Worm (Caenorhabditis elegans) whole organism, young adult: Measurements from ENCODE around the gene nrps-1.

ENCODE experiments used
- B0035.1 ChIP-seq: sonication (generic microtip); optimal IDR thresholded peaks from 2 replicates; lab custom pipeline; 2016; ENCODE audit warnings: missing genetic modification characterization, mild to moderate bottlenecking, missing compliant biosample characterization, missing genotype, missing genetic modification reagents
- B0261.1 ChIP-seq: sonication (generic microtip); optimal IDR thresholded peaks from 2 replicates; lab custom pipeline; 2016; ENCODE audit warnings: mild to moderate bottlenecking, missing genetic modification characterization, moderate library complexity, missing compliant biosample characterization
- C06A6.2 ChIP-seq: fragments of 200-800 bp; sonication (Bioruptor generic); conservative IDR thresholded peaks from 2 replicates; pipeline ENCODE4 v1.3.6; 2022; ENCODE audit warnings: missing genetic modification characterization, missing compliant biosample characterization
- F55B11.4 ChIP-seq: sonication (generic microtip); optimal IDR thresholded peaks from 2 replicates; lab custom pipeline; 2016; ENCODE audit warnings: missing compliant biosample characterization, missing genetic modification characterization, borderline replicate concordance; ENCODE audit not compliant: insufficient read depth
- cebp-1 ChIP-seq, 2 experiments: fragments of 200-800 bp in 1 of 2; sonication (Bioruptor generic) in 1 of 2; sonication (generic microtip) in 1 of 2; IDR thresholded peaks in 1 of 2; optimal IDR thresholded peaks in 1 of 2; 2 replicates each; pipeline versions ENCODE4 v1.3.6 to Lab custom; 2017 to 2022; ENCODE audit warnings: missing compliant biosample characterization in 2 of 2, missing genetic modification characterization in 2 of 2, mild to moderate bottlenecking in 1 of 2, missing genetic modification reagents in 1 of 2, moderate library complexity in 1 of 2
- ceh-58 ChIP-seq: fragments of 200-800 bp; sonication (Bioruptor generic); IDR thresholded peaks from 2 replicates; pipeline ENCODE4 v1.3.6; 2022; ENCODE audit warnings: missing genetic modification characterization, missing compliant biosample characterization
- ceh-79 ChIP-seq: sonication (generic microtip); optimal IDR thresholded peaks from 2 replicates; lab custom pipeline; 2017; ENCODE audit warnings: mild to moderate bottlenecking, missing genetic modification characterization, missing compliant biosample characterization
- die-1 ChIP-seq: sonication (generic microtip); optimal IDR thresholded peaks from 2 replicates; lab custom pipeline; 2016; ENCODE audit warnings: missing genotype, mild to moderate bottlenecking, missing genetic modification characterization, missing compliant biosample characterization
- egrh-3 ChIP-seq: fragments of 200-800 bp; sonication (Bioruptor generic); IDR thresholded peaks from 2 replicates; pipeline ENCODE4 v1.3.6; 2022; ENCODE audit warnings: missing genetic modification reagents, missing genetic modification characterization, missing compliant biosample characterization
- hlh-12 ChIP-seq: sonication (generic microtip); optimal IDR thresholded peaks from 2 replicates; lab custom pipeline; 2016; ENCODE audit warnings: missing genetic modification characterization, missing compliant biosample characterization
- hmg-20 ChIP-seq: fragments of 200-800 bp; sonication (Bioruptor generic); IDR thresholded peaks from 2 replicates; pipeline ENCODE4 v1.3.6; 2022; ENCODE audit warnings: missing genetic modification reagents, missing genetic modification characterization, missing compliant biosample characterization
- let-607 ChIP-seq, 2 experiments: fragments of 200-800 bp in 1 of 2; sonication (Bioruptor generic) in 1 of 2; sonication (generic microtip) in 1 of 2; optimal IDR thresholded peaks; 2 replicates each; lab custom pipeline; 2016 to 2018; ENCODE audit warnings: mild to moderate bottlenecking in 2 of 2, missing compliant biosample characterization in 2 of 2, missing genetic modification characterization in 2 of 2, moderate library complexity in 2 of 2, missing genotype in 1 of 2
- lin-26 ChIP-seq: fragments of 200-800 bp; sonication (Bioruptor generic); IDR thresholded peaks from 2 replicates; pipeline ENCODE4 v1.3.6; 2022; ENCODE audit warnings: missing genetic modification reagents, missing genetic modification characterization, missing compliant biosample characterization
- lin-35 ChIP-seq, 3 experiments: fragments of 150-350 bp in 2 of 3; sonication (generic microtip) in 1 of 3; optimal IDR thresholded peaks; 2 replicates each; lab custom pipeline; 2014 to 2018; ENCODE audit warnings: missing biosample characterization in 3 of 3, missing genetic modification characterization in 3 of 3, missing genetic modification reagents in 3 of 3
- lin-54 ChIP-seq: fragments of 200-800 bp; sonication (Bioruptor generic); optimal IDR thresholded peaks from 2 replicates; lab custom pipeline; 2018; ENCODE audit warnings: mild to moderate bottlenecking, missing genetic modification characterization, missing compliant biosample characterization
- lir-1 ChIP-seq: fragments of 200-800 bp; sonication (Bioruptor generic); conservative IDR thresholded peaks from 2 replicates; pipeline ENCODE4 v1.3.6; 2022; ENCODE audit warnings: missing genetic modification reagents, missing genetic modification characterization, missing compliant biosample characterization
- lsl-1 ChIP-seq: fragments of 200-800 bp; sonication (Bioruptor generic); optimal IDR thresholded peaks from 2 replicates; lab custom pipeline; 2018; ENCODE audit warnings: mild to moderate bottlenecking, missing genetic modification characterization, moderate library complexity, missing compliant biosample characterization
- madf-3 ChIP-seq: fragments of 200-800 bp; sonication (Bioruptor generic); IDR thresholded peaks from 2 replicates; pipeline ENCODE4 v1.3.6; 2022; ENCODE audit warnings: missing genetic modification reagents, missing genetic modification characterization, missing compliant biosample characterization
- madf-8 ChIP-seq: fragments of 200-800 bp; sonication (Bioruptor generic); conservative IDR thresholded peaks from 2 replicates; pipeline ENCODE4 v1.3.6; 2022; ENCODE audit warnings: missing genetic modification reagents, missing genetic modification characterization, missing compliant biosample characterization
- nfya-1 ChIP-seq: sonication (generic microtip); optimal IDR thresholded peaks from 2 replicates; lab custom pipeline; 2017; ENCODE audit warnings: antibody characterized with exemption, missing compliant biosample characterization, missing genetic modification characterization, borderline replicate concordance; ENCODE audit not compliant: insufficient read depth
- nfya-2 ChIP-seq: fragments of 200-800 bp; sonication (Bioruptor generic); IDR thresholded peaks from 2 replicates; pipeline ENCODE4 v1.3.6; 2022; ENCODE audit warnings: missing genetic modification reagents, missing genetic modification characterization, missing compliant biosample characterization
- nhr-80 ChIP-seq: sonication (generic microtip); optimal IDR thresholded peaks from 2 replicates; lab custom pipeline; 2016; ENCODE audit warnings: missing genetic modification characterization, missing compliant biosample characterization
- nhr-90 ChIP-seq: sonication (generic microtip); optimal IDR thresholded peaks from 2 replicates; lab custom pipeline; 2016; ENCODE audit warnings: missing genotype, mild to moderate bottlenecking, missing genetic modification characterization, missing compliant biosample characterization
- snpc-3.4 ChIP-seq: sonication (generic microtip); optimal IDR thresholded peaks from 2 replicates; lab custom pipeline; 2017; ENCODE audit warnings: missing genetic modification characterization, mild to moderate bottlenecking, missing compliant biosample characterization, antibody characterized with exemption, moderate library complexity, missing genotype, missing genetic modification reagents
- snpc-4 ChIP-seq, 5 experiments: fragments of 150-350 bp in 1 of 5; sonication (generic microtip) in 4 of 5; optimal IDR thresholded peaks; 2 replicates each; lab custom pipeline; 2014 to 2018; ENCODE audit warnings: missing genetic modification characterization in 5 of 5, missing biosample characterization in 3 of 5, antibody characterized with exemption in 2 of 5, mild to moderate bottlenecking in 2 of 5, missing compliant biosample characterization in 2 of 5, missing genotype in 2 of 5, moderate library complexity in 2 of 5, missing genetic modification reagents in 1 of 5
- tbx-9 ChIP-seq: sonication (generic microtip); optimal IDR thresholded peaks from 2 replicates; lab custom pipeline; 2016; ENCODE audit warnings: borderline replicate concordance, missing genetic modification characterization, inconsistent platforms, missing compliant biosample characterization
- unc-130 ChIP-seq: sonication (generic microtip); optimal IDR thresholded peaks from 2 replicates; lab custom pipeline; 2016; ENCODE audit warnings: missing genetic modification reagents, missing genetic modification characterization, missing compliant biosample characterization
- zfh-2 ChIP-seq: fragments of 200-800 bp; sonication (Bioruptor generic); conservative IDR thresholded peaks from 2 replicates; pipeline ENCODE4 v1.3.6; 2022; ENCODE audit warnings: missing genetic modification reagents, missing genetic modification characterization, missing compliant biosample characterization
- ztf-22 ChIP-seq: fragments of 200-800 bp; sonication (Bioruptor generic); optimal IDR thresholded peaks from 2 replicates; lab custom pipeline; 2018; ENCODE audit warnings: mild to moderate bottlenecking, missing genetic modification characterization, moderate library complexity, missing compliant biosample characterization
- ztf-28 ChIP-seq: fragments of 200-800 bp; sonication (Bioruptor generic); IDR thresholded peaks from 2 replicates; pipeline ENCODE4 v1.3.6; 2022; ENCODE audit warnings: missing genetic modification reagents, missing genetic modification characterization, missing compliant biosample characterization
- ztf-6 ChIP-seq: fragments of 200-800 bp; sonication (Bioruptor generic); IDR thresholded peaks from 2 replicates; pipeline ENCODE4 v1.3.6; 2022; ENCODE audit warnings: missing genetic modification reagents, missing genetic modification characterization, missing compliant biosample characterization

Gene nrps-1

ce11 chrIII:11554701-11555111, 20.2 kb downstream of the nrps-1 start (continued):
- TF ChIP-seq C06A6.2 (GFP tag; lab: Robert Waterston, UW), result peak; percentile 43; the same call in 1 of the 2 replicates
- peak; percentile 13 for TF ChIP-seq snpc-4 (GFP tag; optimal IDR thresholded peaks at IDR 0.05; lab: Kevin White, UChicago)
- TF ChIP-seq snpc-4 (tag; optimal IDR thresholded peaks at IDR 0.05; lab: Kevin White, UChicago), result no peak
- no peak for TF ChIP-seq unc-130 (GFP tag; lab: Kevin White, UChicago)
- no peak for TF ChIP-seq lin-35 (GFP tag; optimal IDR thresholded peaks at IDR 0.05; lab: Kevin White, UChicago)
- no peak for TF ChIP-seq nfya-2 (GFP tag; lab: Robert Waterston, UW)
- peak; percentile 45; the same call in 1 of the 2 replicates for TF ChIP-seq zfh-2 (GFP tag; lab: Robert Waterston, UW)
- TF ChIP-seq nfya-1 (tag; lab: Kevin White, UChicago), result no peak
- TF ChIP-seq B0261.1 (tag; lab: Kevin White, UChicago), result peak; percentile 80
- TF ChIP-seq lsl-1 (GFP tag; lab: Kevin White, UChicago), result peak; percentile 18
- TF ChIP-seq lin-54, result peak; percentile 0
- TF ChIP-seq B0035.1, result no peak
- TF ChIP-seq tbx-9 (tag; lab: Kevin White, UChicago), result no peak
- TF ChIP-seq nhr-80 (tag; lab: Kevin White, UChicago), result peak; percentile 10

- no peak for TF ChIP-seq hlh-12 (tag; lab: Kevin White, UChicago)
- no peak for TF ChIP-seq snpc-3.4 (tag; lab: Kevin White, UChicago)
- TF ChIP-seq ceh-58 (GFP tag; lab: Robert Waterston, UW), result no peak
- TF ChIP-seq hmg-20 (GFP tag; lab: Robert Waterston, UW), result no peak
- TF ChIP-seq lin-26 (GFP tag; lab: Robert Waterston, UW), result 0 out of 2 replicates have a peak, but pooled peaks have one; percentile 69
- TF ChIP-seq ztf-6 (GFP tag; lab: Robert Waterston, UW), result no peak
- no peak for TF ChIP-seq cebp-1 (GFP tag; IDR thresholded peaks at IDR 0.05; lab: Robert Waterston, UW)
- no peak for TF ChIP-seq cebp-1 (tag; optimal IDR thresholded peaks at IDR 0.05; lab: Kevin White, UChicago)
- peak; percentile 51; the same call in 1 of the 2 replicates for TF ChIP-seq egrh-3
- TF ChIP-seq nhr-90 (tag; lab: Kevin White, UChicago), result no peak
- no peak for TF ChIP-seq die-1 (tag; lab: Kevin White, UChicago)
- TF ChIP-seq B0261.1 (tag; lab: Kevin White, UChicago), result no peak
- peak; percentile 85 for TF ChIP-seq zfh-2 (GFP tag; lab: Robert Waterston, UW)
Measured at ce11 chrIII:11556860-11557259, 22.4 kb downstream of the nrps-1 start.

ce11 chrIII:11558251-11558650, 23.8 kb downstream of the nrps-1 start:
- TF ChIP-seq snpc-3.4 (tag; lab: Kevin White, UChicago) (no peak), madf-8 (GFP tag; lab: Robert Waterston, UW) (no peak), F55B11.4 (no peak), zfh-2 (GFP tag; lab: Robert Waterston, UW) (no peak), madf-3 (GFP tag; lab: Robert Waterston, UW) (no peak), ztf-22 (GFP tag; lab: Kevin White, UChicago) (no peak), ztf-28 (GFP tag; lab: Robert Waterston, UW) (no peak), ceh-79 (tag; lab: Kevin White, UChicago) (no peak), let-607 (tag; optimal IDR thresholded peaks at IDR 0.05; lab: Kevin White, UChicago) (no peak)

- TF ChIP-seq nfya-1 (tag; lab: Kevin White, UChicago), result no peak
- TF ChIP-seq zfh-2 (GFP tag; lab: Robert Waterston, UW), result peak; percentile 48; the same call in 1 of the 2 replicates
- TF ChIP-seq lin-26 (GFP tag; lab: Robert Waterston, UW), result 0 out of 2 replicates have a peak, but pooled peaks have one; percentile 37
- no peak for TF ChIP-seq lir-1
Measured at ce11 chrIII:11559677-11560076, 25.2 kb downstream of the nrps-1 start.
